Fruit fly (Drosophila melanogaster) whole organism, embryonic: ENCODE measurements around the gene CG45100.

Source experiments
- CG1792 ChIP-seq: fragments of 200-800 bp; sonication (Bioruptor generic); optimal IDR thresholded peaks from 2 replicates; lab custom pipeline; 2016; ENCODE audit warnings: missing biosample characterization, missing genetic modification characterization
- CG4730 ChIP-seq: fragments of 200-800 bp; sonication (Bioruptor generic); IDR thresholded peaks from 2 replicates; pipeline ENCODE4 v1.3.6; 2022; ENCODE audit warnings: missing biosample characterization, missing genetic modification characterization
- Meics ChIP-seq: fragments of 200-800 bp; sonication (Bioruptor generic); optimal IDR thresholded peaks from 2 replicates; lab custom pipeline; 2017; ENCODE audit warnings: missing biosample characterization, mild to moderate bottlenecking, missing genetic modification characterization
- Trl ChIP-seq, 3 experiments: fragments of >200 bp in 2 of 3; fragments of 200-800 bp in 1 of 3; sonication (Bioruptor generic) in 1 of 3; optimal IDR thresholded peaks; 2 replicates in 1 of 3; 3 replicates in 2 of 3; lab custom pipeline; 2016 to 2017; ENCODE audit warnings: missing biosample characterization in 1 of 3, missing genetic modification characterization in 1 of 3
- ham ChIP-seq: fragments of 200-800 bp; sonication (Bioruptor generic); IDR thresholded peaks from 2 replicates; pipeline ENCODE4 v1.3.6; 2022; ENCODE audit warnings: missing biosample characterization, missing genetic modification characterization
- lab ChIP-seq: fragments of 200-800 bp; sonication (Bioruptor generic); optimal IDR thresholded peaks from 3 replicates; lab custom pipeline; 2017; ENCODE audit warnings: missing biosample characterization, missing genetic modification characterization, mild to moderate bottlenecking, moderate library complexity, missing genetic modification reagents

- TF ChIP-seq Meics (GFP tag; lab: Kevin White, UChicago) (peak; percentile 82), CG4730 (GFP tag; lab: Robert Waterston, UW) (no peak), lab (GFP tag; lab: Kevin White, UChicago) (no peak), ham (GFP tag; lab: Robert Waterston, UW) (no peak), CG1792 (GFP tag; lab: Kevin White, UChicago) (no peak), Trl (optimal IDR thresholded peaks at IDR 0.05; lab: Kevin White, UChicago) (no peak), Trl (GFP tag; optimal IDR thresholded peaks at IDR 0.05; lab: Kevin White, UChicago) (no peak)
Observed at dm6 chr3R:5470586-5471283, 3.7 kb downstream of the CG45100 start, which contains the start of the genes mRpL44 and Snr1.
